Fruit fly (Drosophila melanogaster) whole organism, embryonic: Measurements from ENCODE around the gene iav.

Experiments
- Adf1 ChIP-seq: fragments of 200-800 bp; sonication (Bioruptor generic); IDR thresholded peaks from 2 replicates; pipeline ENCODE4 v1.3.6; 2022; ENCODE audit warnings: missing biosample characterization, missing genetic modification characterization
- Awh ChIP-seq: fragments of 200-800 bp; sonication (Bioruptor generic); IDR thresholded peaks from 2 replicates; pipeline ENCODE4, ENCODE4 v1.3.6; 2022; ENCODE audit warnings: missing biosample characterization, missing genetic modification characterization
- B-H2 ChIP-seq: fragments of 200-800 bp; sonication (Bioruptor generic); optimal IDR thresholded peaks from 2 replicates; lab custom pipeline; 2018; ENCODE audit warnings: missing biosample characterization, mild to moderate bottlenecking, missing genetic modification characterization
- BtbVII ChIP-seq: fragments of 200-800 bp; sonication (Bioruptor generic); optimal IDR thresholded peaks from 3 replicates; lab custom pipeline; 2017; ENCODE audit warnings: missing biosample characterization, mild to moderate bottlenecking, missing genetic modification characterization
- CG10209 ChIP-seq: fragments of 200-800 bp; sonication (Bioruptor generic); optimal IDR thresholded peaks from 3 replicates; lab custom pipeline; 2017; ENCODE audit warnings: missing biosample characterization, mild to moderate bottlenecking, missing genetic modification characterization, missing genetic modification reagents
- CG11085 ChIP-seq: fragments of 200-800 bp; sonication (Bioruptor generic); IDR thresholded peaks from 2 replicates; pipeline ENCODE4 v1.3.6; 2022; ENCODE audit warnings: missing biosample characterization, missing genetic modification characterization
- CG12942 ChIP-seq: fragments of 200-800 bp; sonication (Bioruptor generic); optimal IDR thresholded peaks from 3 replicates; lab custom pipeline; 2016; ENCODE audit warnings: missing biosample characterization, missing genetic modification characterization
- CG13624 ChIP-seq: fragments of 200-800 bp; sonication (Bioruptor generic); optimal IDR thresholded peaks from 2 replicates; lab custom pipeline; 2016; ENCODE audit warnings: missing biosample characterization, missing genetic modification characterization
- CG1792 ChIP-seq: fragments of 200-800 bp; sonication (Bioruptor generic); optimal IDR thresholded peaks from 2 replicates; lab custom pipeline; 2016; ENCODE audit warnings: missing biosample characterization, missing genetic modification characterization
- CG18262 ChIP-seq: fragments of 200-800 bp; optimal IDR thresholded peaks from 3 replicates; lab custom pipeline; 2019; ENCODE audit warnings: missing biosample characterization, mild to moderate bottlenecking, missing genetic modification characterization, moderate library complexity
- CG1832 ChIP-seq: fragments of 200-800 bp; sonication (Bioruptor generic); optimal IDR thresholded peaks from 2 replicates; lab custom pipeline; 2017; ENCODE audit warnings: missing biosample characterization, mild to moderate bottlenecking, missing genetic modification characterization, inconsistent platforms
- CG3995 ChIP-seq: fragments of 200-800 bp; sonication (Bioruptor generic); optimal IDR thresholded peaks from 3 replicates; lab custom pipeline; 2016; ENCODE audit warnings: missing biosample characterization, missing genetic modification characterization
- CG6254 ChIP-seq: fragments of 200-800 bp; sonication (Bioruptor generic); optimal IDR thresholded peaks from 3 replicates; lab custom pipeline; 2017; ENCODE audit warnings: mild to moderate bottlenecking, missing biosample characterization, missing genetic modification reagents, missing genetic modification characterization
- CG6854 ChIP-seq: fragments of 200-800 bp; sonication (Bioruptor generic); optimal IDR thresholded peaks from 3 replicates; lab custom pipeline; 2017; ENCODE audit warnings: missing biosample characterization, mild to moderate bottlenecking, missing genetic modification characterization
- CG7987 ChIP-seq: fragments of 200-800 bp; sonication (Bioruptor generic); optimal IDR thresholded peaks from 2 replicates; lab custom pipeline; 2018; ENCODE audit warnings: missing biosample characterization, mild to moderate bottlenecking, missing genetic modification characterization, moderate library complexity
- CG8089 ChIP-seq: fragments of 200-800 bp; sonication (Bioruptor generic); optimal IDR thresholded peaks from 3 replicates; lab custom pipeline; 2016; ENCODE audit warnings: missing biosample characterization, missing genetic modification characterization
- CG9797 ChIP-seq: fragments of 200-800 bp; sonication (Bioruptor generic); optimal IDR thresholded peaks from 3 replicates; lab custom pipeline; 2018; ENCODE audit warnings: missing biosample characterization, mild to moderate bottlenecking, missing genetic modification characterization
- CkIIα-i1 ChIP-seq: fragments of 200-800 bp; sonication (Bioruptor generic); IDR thresholded peaks from 2 replicates; pipeline ENCODE4 v1.3.6; 2022; ENCODE audit warnings: missing biosample characterization, missing genetic modification characterization
- ERR ChIP-seq: fragments of 200-800 bp; sonication (Bioruptor generic); optimal IDR thresholded peaks from 2 replicates; lab custom pipeline; 2016; ENCODE audit warnings: missing biosample characterization, missing genetic modification characterization
- Fer1 ChIP-seq: fragments of 200-800 bp; sonication (Bioruptor generic); optimal IDR thresholded peaks from 2 replicates; lab custom pipeline; 2017; ENCODE audit warnings: missing biosample characterization, mild to moderate bottlenecking, missing genetic modification characterization
- Gsc ChIP-seq: fragments of 200-800 bp; sonication (Bioruptor generic); IDR thresholded peaks from 2 replicates; pipeline ENCODE4 v1.3.6; 2022; ENCODE audit warnings: missing biosample characterization, missing genetic modification characterization
- Hmx ChIP-seq: fragments of 200-800 bp; sonication (Bioruptor generic); optimal IDR thresholded peaks from 2 replicates; lab custom pipeline; 2016; ENCODE audit warnings: missing biosample characterization, missing genetic modification characterization
- Lpt ChIP-seq: fragments of >200 bp; optimal IDR thresholded peaks from 2 replicates; lab custom pipeline; 2018; ENCODE audit warnings: missing biosample characterization, missing genetic modification characterization
- NFAT ChIP-seq: fragments of 200-800 bp; sonication (Bioruptor generic); IDR thresholded peaks from 2 replicates; pipeline ENCODE4 v1.3.6; 2022; ENCODE audit warnings: missing biosample characterization, missing genetic modification characterization
- Nf-YA ChIP-seq: fragments of 200-800 bp; sonication (Bioruptor generic); IDR thresholded peaks from 2 replicates; pipeline ENCODE4 v1.3.6; 2022; ENCODE audit warnings: missing biosample characterization, missing genetic modification characterization
- Ravus ChIP-seq: fragments of 200-800 bp; sonication (Bioruptor generic); IDR thresholded peaks from 2 replicates; pipeline ENCODE4 v1.3.6; 2022; ENCODE audit warnings: missing biosample characterization, missing genetic modification characterization
- Sox102F ChIP-seq: fragments of 200-800 bp; sonication (Bioruptor generic); optimal IDR thresholded peaks from 2 replicates; lab custom pipeline; 2018; ENCODE audit warnings: missing biosample characterization, mild to moderate bottlenecking, missing genetic modification characterization, moderate library complexity
- Usf ChIP-seq: fragments of 200-800 bp; sonication (Bioruptor generic); optimal IDR thresholded peaks from 2 replicates; lab custom pipeline; 2017; ENCODE audit warnings: missing genotype, missing biosample characterization, missing genetic modification characterization
- az2 ChIP-seq: fragments of 200-800 bp; sonication (Bioruptor generic); optimal IDR thresholded peaks from 3 replicates; lab custom pipeline; 2016; ENCODE audit warnings: missing biosample characterization, missing genetic modification characterization
- btn ChIP-seq: fragments of 200-800 bp; sonication (Bioruptor generic); optimal IDR thresholded peaks from 2 replicates; lab custom pipeline; 2016; ENCODE audit warnings: missing biosample characterization, missing genetic modification characterization
- cad ChIP-seq: fragments of >200 bp; optimal IDR thresholded peaks from 2 replicates; lab custom pipeline; 2017; ENCODE audit warnings: missing biosample characterization, missing genetic modification characterization
- dan ChIP-seq: fragments of 200-800 bp; sonication (Bioruptor generic); IDR thresholded peaks from 2 replicates; pipeline ENCODE4 v1.3.6; 2022; ENCODE audit warnings: missing biosample characterization, missing genetic modification characterization
- dati ChIP-seq: fragments of 200-800 bp; sonication (Bioruptor generic); IDR thresholded peaks from 2 replicates; pipeline ENCODE4 v1.3.6; 2022; ENCODE audit warnings: missing biosample characterization, missing genetic modification characterization
- dmrt99B ChIP-seq: fragments of 200-800 bp; sonication (Bioruptor generic); optimal IDR thresholded peaks from 2 replicates; lab custom pipeline; 2018; ENCODE audit warnings: missing biosample characterization, mild to moderate bottlenecking, missing genetic modification characterization, moderate library complexity
- gcm ChIP-seq: fragments of 200-800 bp; sonication (Bioruptor generic); optimal IDR thresholded peaks from 2 replicates; lab custom pipeline; 2019; ENCODE audit warnings: missing biosample characterization, mild to moderate bottlenecking, missing genetic modification characterization, moderate library complexity
- jigr1 ChIP-seq: fragments of 200-800 bp; sonication (Bioruptor generic); IDR thresholded peaks from 3 replicates; pipeline ENCODE4 v1.3.6; 2022; ENCODE audit warnings: missing biosample characterization, missing genetic modification characterization
- klu ChIP-seq: fragments of 200-800 bp; sonication (Bioruptor generic); IDR thresholded peaks from 2 replicates; pipeline ENCODE4 v1.3.6; 2022; ENCODE audit warnings: missing biosample characterization, missing genetic modification characterization
- mirr ChIP-seq: fragments of 200-800 bp; sonication (Bioruptor generic); optimal IDR thresholded peaks from 3 replicates; lab custom pipeline; 2018; ENCODE audit warnings: missing biosample characterization, mild to moderate bottlenecking, missing genetic modification characterization
- pan ChIP-seq, 4 experiments: fragments of >200 bp in 3 of 4; fragments of 200-800 bp in 1 of 4; sonication (Bioruptor generic) in 1 of 4; optimal IDR thresholded peaks in 3 of 4; IDR thresholded peaks in 1 of 4; 2 replicates each; pipeline versions ENCODE4 v1.3.6 to Lab custom; 2017 to 2022; ENCODE audit warnings: missing biosample characterization in 2 of 4, missing genetic modification characterization in 2 of 4, mixed read lengths in 1 of 4
- pho ChIP-seq: fragments of 200-800 bp; sonication (Bioruptor generic); optimal IDR thresholded peaks from 2 replicates; lab custom pipeline; 2016; ENCODE audit warnings: missing biosample characterization, missing genetic modification characterization
- pum ChIP-seq: fragments of 200-800 bp; sonication (Bioruptor generic); optimal IDR thresholded peaks from 2 replicates; lab custom pipeline; 2016; ENCODE audit warnings: missing biosample characterization, missing genetic modification characterization
- pzg ChIP-seq: fragments of 200-800 bp; sonication (Bioruptor generic); optimal IDR thresholded peaks from 3 replicates; lab custom pipeline; 2018; ENCODE audit warnings: missing biosample characterization, mild to moderate bottlenecking, missing genetic modification characterization, moderate library complexity
- scrt ChIP-seq: fragments of 200-800 bp; sonication (Bioruptor generic); optimal IDR thresholded peaks from 2 replicates; lab custom pipeline; 2018; ENCODE audit warnings: missing biosample characterization, mild to moderate bottlenecking, missing genetic modification characterization, moderate library complexity
- sima ChIP-seq: fragments of 200-800 bp; sonication (Bioruptor generic); optimal IDR thresholded peaks from 2 replicates; lab custom pipeline; 2016; ENCODE audit warnings: missing biosample characterization, missing genetic modification characterization
- so ChIP-seq: fragments of 200-800 bp; sonication (Bioruptor generic); IDR thresholded peaks from 3 replicates; pipeline ENCODE4 v1.3.6; 2022; ENCODE audit warnings: missing biosample characterization, missing genetic modification characterization
- sqz ChIP-seq: fragments of 200-800 bp; sonication (Bioruptor generic); optimal IDR thresholded peaks from 3 replicates; lab custom pipeline; 2018; ENCODE audit warnings: missing biosample characterization, mild to moderate bottlenecking, missing genetic modification characterization
- tna ChIP-seq: fragments of 200-800 bp; sonication (Bioruptor generic); IDR thresholded peaks from 2 replicates; pipeline ENCODE4 v1.3.6; 2022; ENCODE audit warnings: missing biosample characterization, missing genetic modification characterization; ENCODE audit not compliant: partially characterized antibody
- vnd ChIP-seq: fragments of 200-800 bp; sonication (Bioruptor generic); IDR thresholded peaks from 3 replicates; pipeline ENCODE4 v1.3.6; 2022; ENCODE audit warnings: missing biosample characterization, missing genetic modification characterization; ENCODE audit not compliant: partially characterized antibody
- wor ChIP-seq: fragments of 200-800 bp; sonication (Bioruptor generic); IDR thresholded peaks from 2 replicates; pipeline ENCODE4 v1.3.6; 2022; ENCODE audit warnings: missing biosample characterization, missing genetic modification characterization

Gene iav

dm6 chrX:6867175-6868023 is 53.6 kb downstream of the iav start, which contains the start of gene CG14434 (continued):
- TF ChIP-seq btn (no peak), cad (GFP tag; lab: Kevin White, UChicago) (no peak), scrt (GFP tag; lab: Kevin White, UChicago) (peak; percentile 17), CG18262 (tag; lab: Kevin White, UChicago) (peak; percentile 96), CG13624 (GFP tag; lab: Kevin White, UChicago) (peak; percentile 29), so (peak; percentile 45; the same call in 1 of the 3 replicates), wor (peak; percentile 69), mirr (no peak), Gsc (no peak), CG10209 (GFP tag; lab: Kevin White, UChicago) (peak; percentile 78), CG6254 (GFP tag; lab: Kevin White, UChicago) (peak; percentile 55), NFAT (peak; percentile 38; the same call in 1 of the 2 replicates), tna (GFP tag; lab: Robert Waterston, UW) (no peak), vnd (GFP tag; lab: Robert Waterston, UW) (no peak), pan (optimal IDR thresholded peaks at IDR 0.05; lab: Kevin White, UChicago) (no peak), pan (GFP tag; optimal IDR thresholded peaks at IDR 0.05 in 1 of 2, IDR thresholded peaks at IDR 0.05 in 1 of 2) (peak in 1 of 2 experiments; percentile 40), ERR (no peak), CG11085 (peak; percentile 37; the same call in 1 of the 2 replicates), dmrt99B (peak; percentile 88), pho (peak; percentile 44), pzg (GFP tag; lab: Kevin White, UChicago) (no peak), CG3995 (GFP tag; lab: Kevin White, UChicago) (peak; percentile 34), Fer1 (peak; percentile 60), az2 (GFP tag; lab: Kevin White, UChicago) (peak; percentile 86), sima (GFP tag; lab: Kevin White, UChicago) (no peak), sqz (no peak), CG7987 (no peak), B-H2 (GFP tag; lab: Kevin White, UChicago) (no peak), CG12942 (GFP tag; lab: Kevin White, UChicago) (peak; percentile 55), CkIIα-i1 (GFP tag; lab: Robert Waterston, UW) (no peak), Lpt (GFP tag; lab: Kevin White, UChicago) (no peak), CG9797 (GFP tag; lab: Kevin White, UChicago) (no peak), klu (GFP tag; lab: Robert Waterston, UW) (peak; percentile 45; the same call in 1 of the 2 replicates), Sox102F (GFP tag; lab: Kevin White, UChicago) (peak; percentile 81), CG1832 (peak; percentile 70), dati (no peak), Adf1 (peak; percentile 81), Awh (no peak), Ravus (no peak), Nf-YA (GFP tag; lab: Robert Waterston, UW) (0 out of 2 replicates have a peak, but pooled peaks have one; percentile 24), gcm (GFP tag; lab: Kevin White, UChicago) (peak; percentile 36), pum (peak; percentile 29), dan (GFP tag; lab: Robert Waterston, UW) (no peak), CG1792 (GFP tag; lab: Kevin White, UChicago) (peak; percentile 31), CG6854 (GFP tag; lab: Kevin White, UChicago) (peak; percentile 62), BtbVII (GFP tag; lab: Kevin White, UChicago) (peak; percentile 78), Usf (GFP tag; lab: Kevin White, UChicago) (peak; percentile 75), CG8089 (GFP tag; lab: Kevin White, UChicago) (peak; percentile 42), Hmx (GFP tag; lab: Kevin White, UChicago) (peak; percentile 58), jigr1 (0 out of 3 replicates have a peak, but pooled peaks have one; percentile 13)
